Worm (Caenorhabditis elegans) whole organism, L1 larva: ENCODE results near the gene ilkp-1.

Experiments used
- dpl-1 ChIP-seq, 3 experiments: fragments of 150-350 bp in 2 of 3; sonication (generic microtip) in 1 of 3; optimal IDR thresholded peaks; 2 replicates each; lab custom pipeline; 2014 to 2017; ENCODE audit warnings: missing biosample characterization in 3 of 3, missing genetic modification characterization in 3 of 3, missing genetic modification reagents in 3 of 3
- mep-1 ChIP-seq: fragments of 150-350 bp; optimal IDR thresholded peaks from 2 replicates; lab custom pipeline; 2014; ENCODE audit warnings: missing biosample characterization, missing genetic modification characterization
- nhr-237 ChIP-seq: fragments of 150-350 bp; optimal IDR thresholded peaks from 2 replicates; lab custom pipeline; 2014; ENCODE audit warnings: missing biosample characterization, missing genetic modification characterization
- nhr-47 ChIP-seq: sonication (generic microtip); optimal IDR thresholded peaks from 2 replicates; lab custom pipeline; 2016; ENCODE audit warnings: mild to moderate bottlenecking, missing genetic modification characterization, moderate library complexity, missing compliant biosample characterization
- skn-1 ChIP-seq: fragments of 150-350 bp; optimal IDR thresholded peaks from 2 replicates; lab custom pipeline; 2014; ENCODE audit warnings: missing biosample characterization, missing genetic modification characterization
- vab-15 ChIP-seq: sonication (generic microtip); optimal IDR thresholded peaks from 2 replicates; lab custom pipeline; 2017; ENCODE audit warnings: missing genotype, mild to moderate bottlenecking, missing genetic modification characterization, missing compliant biosample characterization

- no peak for TF ChIP-seq mep-1 (tag; lab: Kevin White, UChicago)
- TF ChIP-seq vab-15: no peak
- no peak for TF ChIP-seq nhr-237 (tag; lab: Kevin White, UChicago)
- TF ChIP-seq nhr-47 (tag; lab: Kevin White, UChicago): no peak
- TF ChIP-seq skn-1 (tag; lab: Kevin White, UChicago): no peak
- TF ChIP-seq dpl-1 (GFP tag; optimal IDR thresholded peaks at IDR 0.05; lab: Kevin White, UChicago): no peak
These were observed 26.5 kb downstream of the ilkp-1 start for ce11 chrII:11076550-11076949.
